Fruit fly (Drosophila melanogaster): ENCODE data around the gene pb.

pb gene

DNA sequence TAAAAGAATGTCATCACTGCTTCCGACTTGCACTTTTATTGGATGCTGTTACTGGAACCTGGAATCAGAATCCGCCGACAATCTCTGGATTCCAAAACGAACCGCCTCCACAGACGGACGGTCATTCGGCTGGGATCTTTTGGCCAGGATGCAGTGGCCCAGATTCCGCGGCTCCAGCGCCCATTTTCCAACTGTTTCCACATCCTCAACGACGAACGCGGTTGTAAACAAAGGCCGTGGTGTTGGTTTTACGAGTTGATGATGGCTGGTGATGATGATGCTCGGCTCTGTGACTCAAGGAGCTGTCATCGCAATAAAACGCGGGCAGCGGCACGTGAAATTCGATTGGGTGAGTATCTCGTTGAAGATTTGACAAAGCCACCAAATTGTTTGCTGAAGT is 25.1 kb upstream of the pb start:
- TF ChIP-seq esn (GFP tag; optimal IDR thresholded peaks at IDR 0.05) (no peak), Sox15 (GFP tag; optimal IDR thresholded peaks at IDR 0.05) (no peak), fd85E (GFP tag; optimal IDR thresholded peaks at IDR 0.05) (no peak), ss (GFP tag; optimal IDR thresholded peaks at IDR 0.05) (no peak), acj6 (GFP tag; optimal IDR thresholded peaks at IDR 0.05) (no peak), Ets21C (GFP tag; optimal IDR thresholded peaks at IDR 0.05) (no peak), CG8119 (GFP tag; IDR thresholded peaks at IDR 0.05) (no peak), Hr4 (GFP tag; optimal IDR thresholded peaks at IDR 0.05) (no peak)

dm6 chr3R:6766171-6766591 is 24.3 kb upstream of the pb start:
- TF ChIP-seq CG31627 (GFP tag; optimal IDR thresholded peaks at IDR 0.05) = no peak
- no peak for TF ChIP-seq CG6854 (GFP tag; optimal IDR thresholded peaks at IDR 0.05)
- TF ChIP-seq Sox15 (GFP tag; optimal IDR thresholded peaks at IDR 0.05) = no peak
- TF ChIP-seq eg (GFP tag; IDR thresholded peaks at IDR 0.05) = no peak
- TF ChIP-seq Sox102F (GFP tag; optimal IDR thresholded peaks at IDR 0.05) = no peak
- TF ChIP-seq dsx (GFP tag; optimal IDR thresholded peaks at IDR 0.05; ENCODE audit: poor library complexity, severe bottlenecking) = no peak
- TF ChIP-seq fkh (GFP tag; optimal IDR thresholded peaks at IDR 0.05) = no peak
- TF ChIP-seq Met (GFP tag; optimal IDR thresholded peaks at IDR 0.05) = no peak
- TF ChIP-seq Hr38 (GFP tag; optimal IDR thresholded peaks at IDR 0.05) = no peak
- TF ChIP-seq fd59A (GFP tag; optimal IDR thresholded peaks at IDR 0.05) = no peak
- TF ChIP-seq CG11762 (GFP tag; optimal IDR thresholded peaks at IDR 0.05; ENCODE audit: insufficient read depth) = no peak
- TF ChIP-seq CG6276 (GFP tag; optimal IDR thresholded peaks at IDR 0.05) = no peak
- TF ChIP-seq lz (GFP tag; optimal IDR thresholded peaks at IDR 0.05) = no peak
- TF ChIP-seq Ets96B (tag; optimal IDR thresholded peaks at IDR 0.05) = no peak
- no peak for TF ChIP-seq svp (GFP tag)
- TF ChIP-seq CG8632 (GFP tag; optimal IDR thresholded peaks at IDR 0.05) = no peak

DNA sequence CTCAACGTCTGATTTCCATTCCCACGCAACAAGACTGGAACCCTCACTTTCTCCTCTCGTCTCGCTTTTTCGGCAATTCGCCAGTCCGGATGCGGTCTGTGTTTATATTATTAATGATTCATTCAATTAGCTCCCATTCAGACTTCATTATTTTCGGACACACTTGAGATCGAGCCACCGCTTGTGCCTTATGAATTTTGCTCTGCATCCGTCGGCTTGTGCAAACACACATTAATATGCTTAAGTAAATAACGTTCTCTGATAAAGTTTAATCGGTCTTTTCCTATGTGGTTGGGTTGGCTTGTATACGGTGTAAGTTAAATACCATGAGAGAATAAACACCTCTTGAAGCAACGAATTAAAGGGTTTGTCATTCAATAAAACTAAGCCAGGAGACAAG is 23.0 kb upstream of the pb start:
- TF ChIP-seq Eip78C (GFP tag) (peak; percentile 18), fkh (GFP tag; optimal IDR thresholded peaks at IDR 0.05) (peak; percentile 54), svp (GFP tag) (peak; percentile 30), CG6276 (GFP tag; optimal IDR thresholded peaks at IDR 0.05) (no peak), Sox102F (GFP tag; optimal IDR thresholded peaks at IDR 0.05) (no peak), CG32006 (GFP tag; optimal IDR thresholded peaks at IDR 0.05) (no peak), CG31627 (GFP tag; optimal IDR thresholded peaks at IDR 0.05) (no peak)

DNA sequence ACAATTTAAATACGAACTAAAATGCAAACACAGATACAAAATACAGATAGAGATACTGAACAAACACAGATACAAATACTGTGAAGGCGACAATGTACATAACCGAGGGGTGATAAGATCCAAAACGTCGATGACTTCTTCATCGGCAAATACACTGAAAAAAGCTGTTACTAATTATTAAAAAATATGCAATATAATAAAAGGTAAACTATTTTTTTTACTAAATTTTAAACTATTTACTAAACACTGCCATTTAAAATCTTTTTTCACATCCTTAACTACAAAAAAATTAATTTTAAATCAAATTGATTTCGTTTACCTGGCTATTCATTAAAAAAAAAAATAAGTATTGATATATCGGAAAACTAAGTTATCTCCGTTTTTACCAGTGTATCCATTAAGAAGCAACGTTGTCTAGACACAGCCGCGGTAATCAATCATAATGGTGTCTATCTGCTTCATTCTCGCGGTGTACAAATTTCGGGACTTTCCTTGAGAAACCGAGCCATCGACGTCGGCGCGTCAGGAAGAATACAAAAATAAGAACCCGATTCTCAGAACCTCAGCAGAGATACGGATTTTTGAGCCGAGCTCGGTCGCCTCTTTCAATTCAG is 21.0 kb upstream of the pb start:
- TF ChIP-seq Hr4 (GFP tag; optimal IDR thresholded peaks at IDR 0.05) = peak; percentile 50
- peak; percentile 76 for TF ChIP-seq Hr39 (GFP tag; optimal IDR thresholded peaks at IDR 0.05)
- TF ChIP-seq CG9139 (GFP tag; optimal IDR thresholded peaks at IDR 0.05) = peak; percentile 33
- TF ChIP-seq CG6276 (GFP tag; optimal IDR thresholded peaks at IDR 0.05) = peak; percentile 56
- TF ChIP-seq CG3032 (tag; optimal IDR thresholded peaks at IDR 0.05) = peak; percentile 82
- TF ChIP-seq CG6854 (GFP tag; optimal IDR thresholded peaks at IDR 0.05) = peak; percentile 42
- peak; percentile 77 for TF ChIP-seq OdsH (GFP tag; optimal IDR thresholded peaks at IDR 0.05)
- peak; percentile 79 for TF ChIP-seq CG8632 (GFP tag; optimal IDR thresholded peaks at IDR 0.05)
- peak; percentile 67 for TF ChIP-seq spab (GFP tag; optimal IDR thresholded peaks at IDR 0.05)
- peak; percentile 72 for TF ChIP-seq CG8119 (GFP tag; IDR thresholded peaks at IDR 0.05)
- no peak for TF ChIP-seq CG1621 (tag; optimal IDR thresholded peaks at IDR 0.05)
- peak; percentile 55 for TF ChIP-seq CG10669 (GFP tag; optimal IDR thresholded peaks at IDR 0.05)
- TF ChIP-seq lz (GFP tag; optimal IDR thresholded peaks at IDR 0.05) = peak; percentile 76
- TF ChIP-seq CG6163 (GFP tag; IDR thresholded peaks at IDR 0.05) = peak; percentile 39; the same call in 1 of the 3 replicates
- TF ChIP-seq CG6808 (GFP tag; optimal IDR thresholded peaks at IDR 0.05) = peak; percentile 59
- peak; percentile 77 for TF ChIP-seq Sox102F (GFP tag; optimal IDR thresholded peaks at IDR 0.05)
- TF ChIP-seq ss (GFP tag; optimal IDR thresholded peaks at IDR 0.05) = peak; percentile 41 to 66
- TF ChIP-seq CG10631 (GFP tag; optimal IDR thresholded peaks at IDR 0.05) = peak; percentile 82
- peak; percentile 13; the same call in 1 of the 2 replicates for TF ChIP-seq CG11294 (GFP tag; IDR thresholded peaks at IDR 0.05)
- peak; percentile 92 for TF ChIP-seq Eip78C (GFP tag)
- TF ChIP-seq Sox14 (GFP tag; optimal IDR thresholded peaks at IDR 0.05) = peak; percentile 65
- TF ChIP-seq Lpt (GFP tag; optimal IDR thresholded peaks at IDR 0.05) = no peak
- peak; percentile 90 for TF ChIP-seq esn (GFP tag; optimal IDR thresholded peaks at IDR 0.05)
- peak; percentile 47 for TF ChIP-seq CG11762 (GFP tag; optimal IDR thresholded peaks at IDR 0.05; ENCODE audit: insufficient read depth)
- peak; percentile 51; the same call in 1 of the 2 replicates for TF ChIP-seq Gug (GFP tag; IDR thresholded peaks at IDR 0.05)
- TF ChIP-seq CG3919 (GFP tag; optimal IDR thresholded peaks at IDR 0.05) = peak; percentile 65
- peak; percentile 77 for TF ChIP-seq CG15336 (GFP tag; IDR thresholded peaks at IDR 0.05)
- peak; percentile 72 for TF ChIP-seq Blimp-1 (GFP tag; optimal IDR thresholded peaks at IDR 0.05)
- peak; percentile 66 for TF ChIP-seq net (GFP tag; optimal IDR thresholded peaks at IDR 0.05)
- TF ChIP-seq CG6792 (GFP tag; optimal IDR thresholded peaks at IDR 0.05) = peak; percentile 80
